Fruit fly (Drosophila melanogaster) Kc167 (cell line): ENCODE measurements around the gene CG34325.

Experiments used
- Sin3A ChIP-seq: fragments of >200 bp; optimal IDR thresholded peaks from 2 replicates; lab custom pipeline; 2018; ENCODE audit warnings: missing external identifiers
- insv ChIP-seq: fragments of >200 bp; optimal IDR thresholded peaks from 3 replicates; lab custom pipeline; 2018; ENCODE audit warnings: missing external identifiers

DNA sequence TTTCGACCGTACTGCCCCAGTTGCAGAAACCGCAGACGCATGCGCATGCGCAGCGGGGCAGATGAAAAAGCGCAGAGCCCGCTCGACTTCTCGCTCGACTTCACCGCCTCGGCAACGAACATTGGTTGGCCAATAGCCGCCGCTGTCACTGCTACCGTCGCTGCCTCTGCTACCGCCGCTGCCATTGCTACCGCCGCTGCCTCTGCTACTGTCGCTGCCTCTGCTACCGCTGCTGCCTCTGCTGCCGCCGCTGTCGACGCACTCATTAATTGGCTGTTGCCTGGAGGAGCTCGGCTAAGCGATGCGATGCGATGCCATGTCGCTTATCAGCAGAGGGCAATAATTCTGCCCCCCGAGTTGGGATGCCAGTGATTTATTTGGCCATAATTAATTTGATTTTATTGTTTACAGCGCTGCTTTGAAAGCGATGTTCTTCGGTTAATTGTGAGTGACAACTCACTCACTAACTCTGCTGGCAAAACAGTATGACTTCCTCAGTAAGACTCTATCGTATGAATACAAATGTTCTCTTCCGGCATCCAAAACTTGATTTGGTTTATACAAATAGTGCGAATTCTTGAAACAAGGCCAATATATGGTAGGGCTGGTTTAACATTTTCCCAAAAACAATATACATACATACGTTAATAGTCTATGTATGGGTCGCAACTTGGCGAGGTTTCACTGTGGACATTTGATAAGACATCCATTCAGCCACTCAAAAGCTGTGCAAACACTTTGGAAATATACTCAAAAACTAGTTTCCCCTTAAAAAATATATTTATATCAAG lies 50.3 kb downstream of the CG34325 start:
- no peak for TF ChIP-seq insv (lab: Kevin White, UChicago)
- no peak for TF ChIP-seq Sin3A
